Worm (Caenorhabditis elegans): ENCODE results near the gene F29B9.1.

The F29B9.1 gene

DNA sequence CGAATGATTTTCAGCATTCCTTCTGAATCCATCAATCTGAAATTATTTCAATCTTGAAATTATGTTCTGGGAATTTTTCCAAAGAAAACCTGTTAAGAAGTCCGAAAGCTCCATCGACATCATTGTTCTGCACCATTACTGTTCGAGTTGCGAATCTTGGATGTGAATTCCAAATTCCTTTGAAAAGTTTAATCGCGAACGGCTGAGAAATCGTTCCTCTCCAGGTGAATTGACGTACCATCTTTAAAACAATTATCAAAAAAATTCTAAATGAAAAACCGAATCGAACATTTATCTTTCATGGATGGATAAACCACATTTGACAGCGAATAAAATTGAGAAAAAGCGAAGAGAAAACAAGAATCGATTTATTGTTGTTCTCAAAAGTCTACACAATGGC is 5.9 kb upstream of the F29B9.1 start, which contains the start of gene mrps-21:
mrps-21 (minus strand) TSS at position 241 of the 400 bp plus-strand sequence.
- no peak for TF ChIP-seq nhr-11 (tag; optimal IDR thresholded peaks at IDR 0.05)
- no peak for TF ChIP-seq ceh-30 (tag; optimal IDR thresholded peaks at IDR 0.05)
- no peak for TF ChIP-seq pqm-1 (tag; optimal IDR thresholded peaks at IDR 0.05)
- no peak for TF ChIP-seq mec-3 (tag; optimal IDR thresholded peaks at IDR 0.05; ENCODE audit: borderline replicate concordance)
- no peak for TF ChIP-seq odd-2 (tag; optimal IDR thresholded peaks at IDR 0.05)
- TF ChIP-seq lin-11 (tag; optimal IDR thresholded peaks at IDR 0.05): no peak
- no peak for TF ChIP-seq hlh-30 (tag; optimal IDR thresholded peaks at IDR 0.05; ENCODE audit: insufficient read depth)
- TF ChIP-seq pha-2 (tag; optimal IDR thresholded peaks at IDR 0.05): no peak

DNA sequence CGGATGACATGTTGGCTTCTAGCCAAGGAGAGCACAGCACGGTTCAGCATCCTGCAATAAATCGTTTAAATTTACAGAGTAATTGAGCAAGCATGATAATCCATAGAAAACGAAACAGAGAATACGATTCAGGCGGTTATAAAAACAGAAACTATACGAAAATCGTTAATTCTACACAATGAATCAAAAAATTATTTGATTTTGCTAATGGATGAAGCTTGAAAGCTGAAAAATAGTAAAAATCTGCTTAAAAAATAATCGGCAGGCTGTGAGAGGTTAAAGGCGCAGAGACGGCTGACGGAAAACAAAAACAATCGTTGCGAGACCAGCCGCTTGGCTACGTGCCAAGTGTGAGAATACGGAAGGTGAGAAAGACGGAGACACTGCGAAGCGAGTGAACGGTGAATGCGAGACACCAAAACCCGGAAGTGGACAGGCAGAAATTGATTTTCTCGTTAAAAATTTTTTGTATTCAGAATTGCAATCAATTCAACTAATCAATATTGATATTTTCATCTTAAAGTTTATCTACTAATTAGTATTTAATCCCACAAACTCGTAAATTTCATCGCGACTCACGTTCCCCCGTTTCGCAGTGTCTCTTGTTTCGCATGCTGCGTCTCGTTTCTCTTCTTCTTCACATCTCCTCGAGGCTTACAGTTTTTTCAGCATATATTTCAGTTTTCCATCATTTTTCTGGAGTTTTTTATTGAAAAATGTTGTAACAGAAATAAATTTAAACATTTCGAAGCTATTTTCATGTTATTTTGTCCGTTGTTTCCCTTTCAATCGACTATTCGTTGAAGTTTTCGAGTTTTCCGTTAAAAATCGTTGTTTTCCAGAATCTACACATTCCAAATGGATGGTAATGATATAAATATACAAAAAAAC is 4.8 kb upstream of the F29B9.1 start, which contains the start of the genes F29B9.11 and jmjd-1.2:
F29B9.11 (minus strand) TSS at position 51 of the 891 bp plus-strand sequence.
jmjd-1.2 (plus strand) TSS at position 841 of the 891 bp plus-strand sequence.
- TF ChIP-seq odd-2 (tag; optimal IDR thresholded peaks at IDR 0.05): no peak
- TF ChIP-seq ceh-30 (tag; optimal IDR thresholded peaks at IDR 0.05): peak; percentile 25
- peak; percentile 8 for TF ChIP-seq ceh-9 (tag; optimal IDR thresholded peaks at IDR 0.05)
- peak; percentile 99 for TF ChIP-seq ref-2 (tag; optimal IDR thresholded peaks at IDR 0.05)
- TF ChIP-seq elt-4 (tag; optimal IDR thresholded peaks at IDR 0.05): no peak
- peak; percentile 73 for TF ChIP-seq hlh-6 (tag; optimal IDR thresholded peaks at IDR 0.05)
- TF ChIP-seq elt-2 (tag; optimal IDR thresholded peaks at IDR 0.05): peak; percentile 91
- peak; percentile 99 for TF ChIP-seq C08G9.2 (tag; optimal IDR thresholded peaks at IDR 0.05)
- TF ChIP-seq ceh-14 (tag; optimal IDR thresholded peaks at IDR 0.05): peak; percentile 95
- TF ChIP-seq K09A11.1 (tag; optimal IDR thresholded peaks at IDR 0.05; ENCODE audit: insufficient read depth): no peak
- peak; percentile 10 for TF ChIP-seq lin-11 (tag; optimal IDR thresholded peaks at IDR 0.05)
- TF ChIP-seq dve-1 (tag; optimal IDR thresholded peaks at IDR 0.05): peak; percentile 39
- peak; percentile 83 for TF ChIP-seq pha-2 (tag; optimal IDR thresholded peaks at IDR 0.05)
- TF ChIP-seq ztf-16 (tag; optimal IDR thresholded peaks at IDR 0.05): peak; percentile 72
- TF ChIP-seq pqm-1 (tag; optimal IDR thresholded peaks at IDR 0.05): peak; percentile 92
- TF ChIP-seq ceh-22 (tag; optimal IDR thresholded peaks at IDR 0.05): no peak
- no peak for TF ChIP-seq fkh-10 (GFP tag; optimal IDR thresholded peaks at IDR 0.05)
- no peak for TF ChIP-seq K02D7.2 (tag; optimal IDR thresholded peaks at IDR 0.05)
- TF ChIP-seq hlh-30 (tag; optimal IDR thresholded peaks at IDR 0.05; ENCODE audit: insufficient read depth): no peak
- TF ChIP-seq ceh-2 (tag; optimal IDR thresholded peaks at IDR 0.05): peak; percentile 99
- peak; percentile 58 for TF ChIP-seq madf-2 (tag; optimal IDR thresholded peaks at IDR 0.05)
- no peak for TF ChIP-seq nhr-232 (tag; optimal IDR thresholded peaks at IDR 0.05)
- no peak for TF ChIP-seq ceh-48 (tag; optimal IDR thresholded peaks at IDR 0.05)
- no peak for TF ChIP-seq nhr-11 (tag; optimal IDR thresholded peaks at IDR 0.05)
- TF ChIP-seq ets-4 (tag; optimal IDR thresholded peaks at IDR 0.05): peak; percentile 99
- TF ChIP-seq ceh-18 (tag; optimal IDR thresholded peaks at IDR 0.05): peak; percentile 86
- peak; percentile 61 for TF ChIP-seq ceh-19 (GFP tag; optimal IDR thresholded peaks at IDR 0.05)
- peak; percentile 79 for TF ChIP-seq fkh-6 (tag; optimal IDR thresholded peaks at IDR 0.05)
- peak; percentile 97 for TF ChIP-seq rnt-1 (tag; optimal IDR thresholded peaks at IDR 0.05)
- TF ChIP-seq syd-9 (tag; optimal IDR thresholded peaks at IDR 0.05): peak; percentile 90
- TF ChIP-seq unc-3 (GFP tag; conservative IDR thresholded peaks at IDR 0.05): no peak
- peak; percentile 72 for TF ChIP-seq unc-3 (tag; optimal IDR thresholded peaks at IDR 0.05)
- peak; percentile 98 for TF ChIP-seq ceh-34 (tag; optimal IDR thresholded peaks at IDR 0.05)
- peak; percentile 99 for TF ChIP-seq tbx-7 (tag; optimal IDR thresholded peaks at IDR 0.05)
- TF ChIP-seq pha-4 (tag; optimal IDR thresholded peaks at IDR 0.05): no peak
- no peak for TF ChIP-seq npax-4 (tag; optimal IDR thresholded peaks at IDR 0.05)
- peak; percentile 95 for TF ChIP-seq fax-1 (tag; optimal IDR thresholded peaks at IDR 0.05)
- TF ChIP-seq T23F11.4 (GFP tag; optimal IDR thresholded peaks at IDR 0.05): peak; percentile 73
- TF ChIP-seq hlh-8 (tag; optimal IDR thresholded peaks at IDR 0.05): peak; percentile 94
- peak; percentile 65 for TF ChIP-seq unc-55 (GFP tag; optimal IDR thresholded peaks at IDR 0.05)
- TF ChIP-seq sox-4 (tag; optimal IDR thresholded peaks at IDR 0.05): no peak
- peak; percentile 23 for TF ChIP-seq hlh-13 (GFP tag; optimal IDR thresholded peaks at IDR 0.05)
- peak; percentile 23 for TF ChIP-seq pat-9 (tag; optimal IDR thresholded peaks at IDR 0.05)
- no peak for TF ChIP-seq sox-2 (GFP tag; IDR thresholded peaks at IDR 0.05)
- peak; percentile 82 for TF ChIP-seq mec-3 (tag; optimal IDR thresholded peaks at IDR 0.05; ENCODE audit: borderline replicate concordance)
- TF ChIP-seq tbx-2 (tag; optimal IDR thresholded peaks at IDR 0.05): peak; percentile 99
- peak; percentile 91 for TF ChIP-seq lim-6 (tag; optimal IDR thresholded peaks at IDR 0.05)
